Worm (Caenorhabditis elegans) whole organism, L2 larva: ENCODE data around the gene srv-2.
A peak's percentile ranks its signal among the peaks of the same experiment; 100 is the strongest.

ENCODE experiments used
- C34F6.9 ChIP-seq: fragments of 150-350 bp; optimal IDR thresholded peaks from 2 replicates; lab custom pipeline; 2014; ENCODE audit warnings: missing biosample characterization, missing genetic modification characterization
- F13H6.1 ChIP-seq: sonication (generic microtip); optimal IDR thresholded peaks from 2 replicates; lab custom pipeline; 2016; ENCODE audit warnings: missing genetic modification characterization, missing compliant biosample characterization
- R02D3.7 ChIP-seq: fragments of 150-350 bp; optimal IDR thresholded peaks from 2 replicates; lab custom pipeline; 2014; ENCODE audit warnings: missing biosample characterization, missing genetic modification characterization
- Y55F3AM.14 ChIP-seq: fragments of 200-800 bp; sonication (Bioruptor generic); optimal IDR thresholded peaks from 2 replicates; lab custom pipeline; 2018; ENCODE audit warnings: mild to moderate bottlenecking, missing genetic modification characterization, missing compliant biosample characterization
- ZK546.5 ChIP-seq: sonication (generic microtip); optimal IDR thresholded peaks from 2 replicates; lab custom pipeline; 2017; ENCODE audit warnings: missing biosample characterization, missing genetic modification characterization
- alr-1 ChIP-seq: fragments of 150-350 bp; optimal IDR thresholded peaks from 2 replicates; lab custom pipeline; 2014; ENCODE audit warnings: missing biosample characterization, missing genetic modification characterization
- aly-2 ChIP-seq: fragments of 150-350 bp; optimal IDR thresholded peaks from 2 replicates; lab custom pipeline; 2014; ENCODE audit warnings: missing biosample characterization, missing genetic modification characterization
- ama-1 ChIP-seq: fragments of 150-350 bp; optimal IDR thresholded peaks from 2 replicates; lab custom pipeline; 2018; ENCODE audit warnings: inconsistent platforms
- blmp-1 ChIP-seq: sonication (generic microtip); optimal IDR thresholded peaks from 2 replicates; lab custom pipeline; 2017; ENCODE audit warnings: missing genetic modification characterization, mild to moderate bottlenecking, missing compliant biosample characterization, antibody characterized with exemption, moderate library complexity; ENCODE audit not compliant: insufficient read depth
- ceh-16 ChIP-seq: fragments of 150-350 bp; optimal IDR thresholded peaks from 2 replicates; lab custom pipeline; 2014; ENCODE audit warnings: missing biosample characterization, missing genetic modification characterization
- ceh-82 ChIP-seq: fragments of 150-350 bp; optimal IDR thresholded peaks from 2 replicates; lab custom pipeline; 2014; ENCODE audit warnings: missing biosample characterization, missing genetic modification characterization
- crh-2 ChIP-seq: sonication (generic microtip); optimal IDR thresholded peaks from 2 replicates; lab custom pipeline; 2017; ENCODE audit warnings: missing biosample characterization, missing genetic modification characterization
- dmd-4 ChIP-seq: sonication (generic microtip); optimal IDR thresholded peaks from 2 replicates; lab custom pipeline; 2017; ENCODE audit warnings: missing biosample characterization, missing genetic modification characterization
- egl-27 ChIP-seq: sonication (generic microtip); optimal IDR thresholded peaks from 3 replicates; lab custom pipeline; 2017; ENCODE audit warnings: missing biosample characterization, missing genetic modification reagents, missing genetic modification characterization
- elt-1 ChIP-seq: fragments of 150-350 bp; optimal IDR thresholded peaks from 2 replicates; lab custom pipeline; 2014; ENCODE audit warnings: missing biosample characterization, missing genetic modification characterization
- elt-3 ChIP-seq: sonication (generic microtip); optimal IDR thresholded peaks from 2 replicates; lab custom pipeline; 2017; ENCODE audit warnings: missing biosample characterization, missing genetic modification characterization
- fos-1 ChIP-seq: fragments of 150-350 bp; optimal IDR thresholded peaks from 2 replicates; lab custom pipeline; 2014; ENCODE audit warnings: missing biosample characterization, missing genetic modification characterization
- gmeb-1 ChIP-seq: fragments of 150-350 bp; optimal IDR thresholded peaks from 2 replicates; lab custom pipeline; 2014; ENCODE audit warnings: missing biosample characterization, missing genetic modification characterization
- lin-11 ChIP-seq: fragments of 150-350 bp; sonication (generic microtip); optimal IDR thresholded peaks from 2 replicates; lab custom pipeline; 2014; ENCODE audit warnings: missing biosample characterization, missing genetic modification characterization, inconsistent platforms, mixed read lengths
- lin-13 ChIP-seq: fragments of 150-350 bp; optimal IDR thresholded peaks from 2 replicates; lab custom pipeline; 2014; ENCODE audit warnings: missing biosample characterization, missing genetic modification reagents, missing genetic modification characterization
- lin-39 ChIP-seq: fragments of 150-350 bp; optimal IDR thresholded peaks from 2 replicates; lab custom pipeline; 2014; ENCODE audit warnings: missing biosample characterization, missing genetic modification reagents, missing genetic modification characterization
- lsy-2 ChIP-seq, 2 experiments: fragments of 150-350 bp in 1 of 2; sonication (generic microtip) in 1 of 2; optimal IDR thresholded peaks; 2 replicates each; lab custom pipeline; 2014 to 2017; ENCODE audit warnings: missing biosample characterization in 2 of 2, missing genetic modification characterization in 2 of 2
- mab-5 ChIP-seq: fragments of 150-350 bp; optimal IDR thresholded peaks from 2 replicates; lab custom pipeline; 2014; ENCODE audit warnings: missing biosample characterization, missing genetic modification characterization
- mbf-1 ChIP-seq: sonication (generic microtip); optimal IDR thresholded peaks from 2 replicates; lab custom pipeline; 2017; ENCODE audit warnings: missing biosample characterization, missing genetic modification characterization
- mdl-1 ChIP-seq, 2 experiments: fragments of 150-350 bp in 1 of 2; sonication (generic microtip) in 1 of 2; optimal IDR thresholded peaks; 2 replicates each; lab custom pipeline; 2017; ENCODE audit warnings: missing biosample characterization in 2 of 2, missing genetic modification characterization in 2 of 2
- nhr-10 ChIP-seq: sonication (generic microtip); optimal IDR thresholded peaks from 2 replicates; lab custom pipeline; 2017; ENCODE audit warnings: missing biosample characterization, missing genetic modification characterization
- nhr-11 ChIP-seq: fragments of 150-350 bp; optimal IDR thresholded peaks from 2 replicates; lab custom pipeline; 2014; ENCODE audit warnings: missing biosample characterization, missing genetic modification characterization
- nhr-12 ChIP-seq: fragments of 150-350 bp; optimal IDR thresholded peaks from 2 replicates; lab custom pipeline; 2014; ENCODE audit warnings: missing biosample characterization, missing genetic modification characterization
- nhr-129 ChIP-seq: fragments of 150-350 bp; optimal IDR thresholded peaks from 2 replicates; lab custom pipeline; 2014; ENCODE audit warnings: missing biosample characterization, missing genetic modification characterization
- nhr-21 ChIP-seq: fragments of 150-350 bp; optimal IDR thresholded peaks from 2 replicates; lab custom pipeline; 2014; ENCODE audit warnings: missing biosample characterization, missing genetic modification characterization
- nhr-23 ChIP-seq: fragments of 150-350 bp; optimal IDR thresholded peaks from 2 replicates; lab custom pipeline; 2014; ENCODE audit warnings: missing biosample characterization, missing genetic modification reagents, missing genetic modification characterization
- nhr-237 ChIP-seq: fragments of 150-350 bp; optimal IDR thresholded peaks from 2 replicates; lab custom pipeline; 2014; ENCODE audit warnings: missing biosample characterization, missing genetic modification characterization
- nhr-25 ChIP-seq: fragments of 150-350 bp; sonication (generic microtip); optimal IDR thresholded peaks from 3 replicates; lab custom pipeline; 2014; ENCODE audit warnings: missing biosample characterization, missing genetic modification characterization
- nhr-6 ChIP-seq: fragments of 150-350 bp; optimal IDR thresholded peaks from 2 replicates; lab custom pipeline; 2014; ENCODE audit warnings: missing biosample characterization, missing genetic modification characterization
- nhr-77 ChIP-seq: fragments of 150-350 bp; optimal IDR thresholded peaks from 2 replicates; lab custom pipeline; 2014; ENCODE audit warnings: missing biosample characterization, missing genetic modification characterization
- peb-1 ChIP-seq: fragments of 150-350 bp; optimal IDR thresholded peaks from 2 replicates; lab custom pipeline; 2014; ENCODE audit warnings: missing biosample characterization, missing genetic modification characterization
- sem-4 ChIP-seq: fragments of 150-350 bp; optimal IDR thresholded peaks from 2 replicates; lab custom pipeline; 2014; ENCODE audit warnings: missing biosample characterization, missing genetic modification reagents, missing genetic modification characterization
- skn-1 ChIP-seq: sonication (generic microtip); optimal IDR thresholded peaks from 2 replicates; lab custom pipeline; 2017; ENCODE audit warnings: missing biosample characterization, missing genetic modification characterization
- sma-3 ChIP-seq: sonication (generic microtip); optimal IDR thresholded peaks from 2 replicates; lab custom pipeline; 2016; ENCODE audit warnings: missing genetic modification reagents, missing genetic modification characterization, missing compliant biosample characterization
- sma-9 ChIP-seq, 2 experiments: fragments of 150-350 bp in 1 of 2; sonication (generic microtip) in 1 of 2; optimal IDR thresholded peaks; 2 replicates each; lab custom pipeline; 2014 to 2016; ENCODE audit warnings: missing genetic modification characterization in 2 of 2, mild to moderate bottlenecking in 1 of 2, missing biosample characterization in 1 of 2, missing compliant biosample characterization in 1 of 2, missing genetic modification reagents in 1 of 2, moderate library complexity in 1 of 2
- snpc-4 ChIP-seq: fragments of 150-350 bp; optimal IDR thresholded peaks from 2 replicates; lab custom pipeline; 2014; ENCODE audit warnings: missing biosample characterization, missing genetic modification characterization
- unc-39 ChIP-seq: fragments of 150-350 bp; optimal IDR thresholded peaks from 2 replicates; lab custom pipeline; 2014; ENCODE audit warnings: missing biosample characterization, missing genetic modification characterization
- unc-55 ChIP-seq: fragments of 150-350 bp; sonication (generic microtip); optimal IDR thresholded peaks from 3 replicates; lab custom pipeline; 2014; ENCODE audit warnings: missing biosample characterization, missing genetic modification reagents, missing genetic modification characterization
- unc-62 ChIP-seq: fragments of 150-350 bp; optimal IDR thresholded peaks from 2 replicates; lab custom pipeline; 2014; ENCODE audit warnings: missing biosample characterization, missing genetic modification reagents, missing genetic modification characterization
- zag-1 ChIP-seq: fragments of 150-350 bp; optimal IDR thresholded peaks from 2 replicates; lab custom pipeline; 2014; ENCODE audit warnings: missing biosample characterization, missing genetic modification characterization
- ztf-1 ChIP-seq: fragments of 200-800 bp; sonication (Bioruptor generic); conservative IDR thresholded peaks from 2 replicates; pipeline ENCODE4 v1.3.6; 2022; ENCODE audit warnings: missing genetic modification characterization, missing compliant biosample characterization
- ztf-11 ChIP-seq: sonication (generic microtip); optimal IDR thresholded peaks from 2 replicates; lab custom pipeline; 2017; ENCODE audit warnings: missing biosample characterization, missing genetic modification characterization
- ztf-4 ChIP-seq: fragments of 150-350 bp; optimal IDR thresholded peaks from 2 replicates; lab custom pipeline; 2014; ENCODE audit warnings: missing biosample characterization, missing genetic modification characterization

Gene srv-2

ce11 chrII:10557206-10557574, 44.9 kb downstream of the srv-2 start:
- TF ChIP-seq lsy-2 (tag; optimal IDR thresholded peaks at IDR 0.05; lab: Kevin White, UChicago): peak in 1 of 2 experiments; percentile 62
- no peak for TF ChIP-seq dmd-4 (tag; lab: Kevin White, UChicago)
- TF ChIP-seq sma-3: peak; percentile 41
- peak; percentile 75 for TF ChIP-seq blmp-1 (tag; lab: Kevin White, UChicago)
- peak; percentile 71 for TF ChIP-seq nhr-6
- no peak for TF ChIP-seq Y55F3AM.14 (GFP tag; lab: Kevin White, UChicago)
- peak; percentile 32 for TF ChIP-seq lin-13 (GFP tag; lab: Kevin White, UChicago)
- no peak for TF ChIP-seq ceh-82 (tag; lab: Kevin White, UChicago)
- no peak for TF ChIP-seq lin-11 (tag; lab: Kevin White, UChicago)
- no peak for TF ChIP-seq R02D3.7
- TF ChIP-seq crh-2: peak; percentile 79
- TF ChIP-seq F13H6.1 (tag; lab: Kevin White, UChicago): peak; percentile 36
- no peak for TF ChIP-seq skn-1 (tag; lab: Kevin White, UChicago)
- TF ChIP-seq ZK546.5: no peak
- TF ChIP-seq unc-39 (tag; lab: Kevin White, UChicago): no peak
- no peak for TF ChIP-seq elt-3
- no peak for TF ChIP-seq zag-1 (tag; lab: Kevin White, UChicago)
- TF ChIP-seq aly-2 (tag; lab: Kevin White, UChicago): no peak
- no peak for TF ChIP-seq mab-5 (tag; lab: Kevin White, UChicago)
- TF ChIP-seq sem-4 (tag; lab: Kevin White, UChicago): no peak
- peak in 1 of 2 experiments; percentile 50 for TF ChIP-seq mdl-1 (tag; optimal IDR thresholded peaks at IDR 0.05; lab: Kevin White, UChicago)
- TF ChIP-seq nhr-11 (tag; lab: Kevin White, UChicago): peak; percentile 41
- TF ChIP-seq ztf-4 (tag; lab: Kevin White, UChicago): peak; percentile 93
- no peak for TF ChIP-seq elt-1 (tag; lab: Kevin White, UChicago)
- TF ChIP-seq ceh-16: no peak
- TF ChIP-seq mbf-1 (tag; lab: Kevin White, UChicago): no peak
- TF ChIP-seq egl-27 (tag; lab: Kevin White, UChicago): no peak
- TF ChIP-seq lin-39 (tag; lab: Kevin White, UChicago): no peak
- peak; percentile 13 for TF ChIP-seq snpc-4 (tag; lab: Kevin White, UChicago)
- no peak for TF ChIP-seq unc-62 (GFP tag; lab: Kevin White, UChicago)
- no peak for TF ChIP-seq ztf-1 (GFP tag; lab: Robert Waterston, UW)
- TF ChIP-seq sma-9 (GFP tag; optimal IDR thresholded peaks at IDR 0.05; lab: Kevin White, UChicago): peak; percentile 77
- TF ChIP-seq sma-9 (tag; optimal IDR thresholded peaks at IDR 0.05; lab: Kevin White, UChicago): no peak
- TF ChIP-seq nhr-129 (tag; lab: Kevin White, UChicago): peak; percentile 85
- TF ChIP-seq nhr-23: no peak
- no peak for TF ChIP-seq unc-55 (GFP tag; lab: Kevin White, UChicago)
- TF ChIP-seq nhr-21 (tag; lab: Kevin White, UChicago): peak; percentile 79
- TF ChIP-seq nhr-10: no peak
- peak; percentile 37 for TF ChIP-seq gmeb-1 (tag; lab: Kevin White, UChicago)
- TF ChIP-seq nhr-77 (tag; lab: Kevin White, UChicago): no peak
- no peak for TF ChIP-seq nhr-237
- no peak for TF ChIP-seq ztf-11 (tag; lab: Kevin White, UChicago)
- TF ChIP-seq nhr-25 (tag; lab: Kevin White, UChicago): peak; percentile 90
- peak; percentile 5 for TF ChIP-seq fos-1 (tag; lab: Kevin White, UChicago)
- TF ChIP-seq C34F6.9 (tag; lab: Kevin White, UChicago): peak; percentile 80
- TF ChIP-seq peb-1: no peak
- TF ChIP-seq nhr-12: no peak
- peak; percentile 15 for TF ChIP-seq ama-1 (lab: Kevin White, UChicago)
- no peak for TF ChIP-seq alr-1 (tag; lab: Kevin White, UChicago)
